Fruit fly (Drosophila melanogaster) whole organism, embryonic: ENCODE measurements around the gene SoYb.

Source experiments
- Adf1 ChIP-seq: fragments of 200-800 bp; sonication (Bioruptor generic); IDR thresholded peaks from 2 replicates; pipeline ENCODE4 v1.3.6; 2022; ENCODE audit warnings: missing biosample characterization, missing genetic modification characterization
- BtbVII ChIP-seq: fragments of 200-800 bp; sonication (Bioruptor generic); optimal IDR thresholded peaks from 3 replicates; lab custom pipeline; 2017; ENCODE audit warnings: missing biosample characterization, mild to moderate bottlenecking, missing genetic modification characterization
- CG12071 ChIP-seq: fragments of 200-800 bp; sonication (Bioruptor generic); optimal IDR thresholded peaks from 3 replicates; lab custom pipeline; 2018; ENCODE audit warnings: missing biosample characterization, mild to moderate bottlenecking, missing genetic modification characterization
- CG14965 ChIP-seq: fragments of 200-800 bp; sonication (Bioruptor generic); optimal IDR thresholded peaks from 2 replicates; lab custom pipeline; 2016; ENCODE audit warnings: missing biosample characterization, missing genetic modification characterization, borderline replicate concordance
- CG15269 ChIP-seq: fragments of 200-800 bp; sonication (Bioruptor generic); optimal IDR thresholded peaks from 2 replicates; lab custom pipeline; 2018; ENCODE audit warnings: missing biosample characterization, mild to moderate bottlenecking, missing genetic modification characterization, moderate library complexity
- CG18262 ChIP-seq: fragments of 200-800 bp; optimal IDR thresholded peaks from 3 replicates; lab custom pipeline; 2019; ENCODE audit warnings: missing biosample characterization, mild to moderate bottlenecking, missing genetic modification characterization, moderate library complexity
- CG34422 ChIP-seq: fragments of 200-800 bp; sonication (Bioruptor generic); IDR thresholded peaks from 3 replicates; pipeline ENCODE4 v1.3.6; 2022; ENCODE audit warnings: missing biosample characterization, missing genetic modification characterization
- CG42726 ChIP-seq: fragments of 200-800 bp; sonication (Bioruptor generic); IDR thresholded peaks from 2 replicates; pipeline ENCODE4 v1.3.6; 2022; ENCODE audit warnings: missing biosample characterization, missing genetic modification characterization; ENCODE audit not compliant: partially characterized antibody
- CG4730 ChIP-seq: fragments of 200-800 bp; sonication (Bioruptor generic); IDR thresholded peaks from 2 replicates; pipeline ENCODE4 v1.3.6; 2022; ENCODE audit warnings: missing biosample characterization, missing genetic modification characterization
- CG4854 ChIP-seq: fragments of 200-800 bp; sonication (Bioruptor generic); optimal IDR thresholded peaks from 2 replicates; lab custom pipeline; 2016; ENCODE audit warnings: missing biosample characterization, missing genetic modification characterization, inconsistent platforms
- CG7556 ChIP-seq: fragments of 200-800 bp; sonication (Bioruptor generic); optimal IDR thresholded peaks from 2 replicates; lab custom pipeline; 2017; ENCODE audit warnings: missing biosample characterization, mild to moderate bottlenecking, missing genetic modification characterization
- CG7786 ChIP-seq: fragments of 200-800 bp; sonication (Bioruptor generic); optimal IDR thresholded peaks from 2 replicates; lab custom pipeline; 2016; ENCODE audit warnings: missing biosample characterization, missing genetic modification characterization
- Dll ChIP-seq: fragments of 200-800 bp; sonication (Bioruptor generic); IDR thresholded peaks from 4 replicates; pipeline ENCODE4 v1.3.6; 2022; ENCODE audit warnings: missing biosample characterization, missing genetic modification characterization; ENCODE audit not compliant: partially characterized antibody
- Ets65A ChIP-seq: fragments of 200-800 bp; sonication (Bioruptor generic); peaks from one replicate; lab custom pipeline; 2016; ENCODE audit warnings: missing biosample characterization, missing genetic modification characterization
- Fer1 ChIP-seq: fragments of 200-800 bp; sonication (Bioruptor generic); optimal IDR thresholded peaks from 2 replicates; lab custom pipeline; 2017; ENCODE audit warnings: missing biosample characterization, mild to moderate bottlenecking, missing genetic modification characterization
- Fer2 ChIP-seq: fragments of 200-800 bp; sonication (Bioruptor generic); optimal IDR thresholded peaks from 2 replicates; lab custom pipeline; 2018; ENCODE audit warnings: missing biosample characterization, mild to moderate bottlenecking, missing genetic modification characterization, moderate library complexity
- Gug ChIP-seq: fragments of 200-800 bp; sonication (Bioruptor generic); IDR thresholded peaks from 4 replicates; pipeline ENCODE4 v1.3.6; 2022; ENCODE audit warnings: missing biosample characterization, missing genetic modification characterization
- H15 ChIP-seq: fragments of 200-800 bp; sonication (Bioruptor generic); IDR thresholded peaks from 3 replicates; pipeline ENCODE4 v1.3.6; 2022; ENCODE audit warnings: missing biosample characterization, missing genetic modification characterization
- HHEX ChIP-seq: fragments of 200-800 bp; sonication (Bioruptor generic); optimal IDR thresholded peaks from 3 replicates; lab custom pipeline; 2017; ENCODE audit warnings: missing biosample characterization, mild to moderate bottlenecking, missing genetic modification characterization, missing genetic modification reagents
- HmgZ ChIP-seq: fragments of 200-800 bp; sonication (Bioruptor generic); optimal IDR thresholded peaks from 2 replicates; lab custom pipeline; 2018; ENCODE audit warnings: missing biosample characterization, mild to moderate bottlenecking, missing genetic modification characterization
- Hr78 ChIP-seq, 2 experiments: fragments of 200-800 bp in 1 of 2; fragments of >200 bp in 1 of 2; sonication (Bioruptor generic) in 1 of 2; optimal IDR thresholded peaks; 2 replicates each; lab custom pipeline; 2017 to 2019; ENCODE audit warnings: missing biosample characterization in 2 of 2, missing genetic modification characterization in 2 of 2, mild to moderate bottlenecking in 1 of 2, moderate library complexity in 1 of 2
- NfI ChIP-seq: fragments of 200-800 bp; sonication (Bioruptor generic); optimal IDR thresholded peaks from 3 replicates; lab custom pipeline; 2018; ENCODE audit warnings: missing biosample characterization, mild to moderate bottlenecking, missing genetic modification characterization, moderate library complexity
- Rfx ChIP-seq: fragments of 200-800 bp; sonication (Bioruptor generic); IDR thresholded peaks from 2 replicates; pipeline ENCODE4 v1.3.6; 2022; ENCODE audit warnings: missing biosample characterization, missing genetic modification characterization
- Ssrp ChIP-seq: fragments of 200-800 bp; sonication (Bioruptor generic); optimal IDR thresholded peaks from 2 replicates; lab custom pipeline; 2018; ENCODE audit warnings: missing biosample characterization, mild to moderate bottlenecking, missing genetic modification characterization, moderate library complexity
- abd-A ChIP-seq: fragments of 200-800 bp; sonication (Bioruptor generic); optimal IDR thresholded peaks from 3 replicates; lab custom pipeline; 2019; ENCODE audit warnings: missing biosample characterization, mild to moderate bottlenecking, missing genetic modification characterization, moderate library complexity
- ase ChIP-seq: fragments of 200-800 bp; sonication (Bioruptor generic); IDR thresholded peaks from 3 replicates; pipeline ENCODE4 v1.3.6; 2022; ENCODE audit warnings: missing biosample characterization, missing genetic modification characterization
- chinmo ChIP-seq: fragments of 200-800 bp; sonication (Bioruptor generic); IDR thresholded peaks from 4 replicates; pipeline ENCODE4 v1.3.6; 2022; ENCODE audit warnings: missing biosample characterization, missing genetic modification characterization; ENCODE audit not compliant: partially characterized antibody
- ci ChIP-seq: fragments of 200-800 bp; sonication (Bioruptor generic); IDR thresholded peaks from 3 replicates; pipeline ENCODE4 v1.3.6; 2022; ENCODE audit warnings: missing biosample characterization, missing genetic modification characterization
- croc ChIP-seq: fragments of 200-800 bp; sonication (Bioruptor generic); conservative IDR thresholded peaks from 3 replicates; pipeline ENCODE4 v1.3.6; 2022; ENCODE audit warnings: missing biosample characterization, missing genetic modification characterization
- danr ChIP-seq: fragments of 200-800 bp; sonication (Bioruptor generic); IDR thresholded peaks from 2 replicates; pipeline ENCODE4 v1.3.6; 2022; ENCODE audit warnings: missing biosample characterization, missing genetic modification characterization
- emc ChIP-seq: fragments of 200-800 bp; sonication (Bioruptor generic); optimal IDR thresholded peaks from 2 replicates; lab custom pipeline; 2016; ENCODE audit warnings: missing biosample characterization, missing genetic modification characterization
- gem ChIP-seq: fragments of 200-800 bp; sonication (Bioruptor generic); optimal IDR thresholded peaks from 2 replicates; lab custom pipeline; 2019; ENCODE audit warnings: missing biosample characterization, mild to moderate bottlenecking, missing genetic modification characterization, moderate library complexity
- gsb ChIP-seq: fragments of 200-800 bp; sonication (Bioruptor generic); IDR thresholded peaks from 2 replicates; pipeline ENCODE4 v1.3.6; 2022; ENCODE audit warnings: missing biosample characterization, missing genetic modification characterization
- hb ChIP-seq: fragments of 200-800 bp; sonication (Bioruptor generic); IDR thresholded peaks from 3 replicates; pipeline ENCODE4 v1.3.6; 2022; ENCODE audit warnings: missing biosample characterization, missing genetic modification characterization; ENCODE audit not compliant: partially characterized antibody
- hkb ChIP-seq, 2 experiments: fragments of 200-800 bp in 1 of 2; fragments of >200 bp in 1 of 2; sonication (Bioruptor generic) in 1 of 2; IDR thresholded peaks in 1 of 2; optimal IDR thresholded peaks in 1 of 2; 2 replicates each; pipeline versions ENCODE4 v1.3.6 to Lab custom; 2017 to 2022; ENCODE audit warnings: missing biosample characterization in 1 of 2, missing genetic modification characterization in 1 of 2
- knrl ChIP-seq: fragments of 200-800 bp; sonication (Bioruptor generic); IDR thresholded peaks from 3 replicates; pipeline ENCODE4 v1.3.6; 2022; ENCODE audit warnings: missing biosample characterization, missing genetic modification characterization; ENCODE audit not compliant: partially characterized antibody
- lov ChIP-seq, 2 experiments: fragments of 200-800 bp in 1 of 2; fragments of >200 bp in 1 of 2; sonication (Bioruptor generic) in 1 of 2; IDR thresholded peaks in 1 of 2; optimal IDR thresholded peaks in 1 of 2; 2 replicates in 1 of 2; 3 replicates in 1 of 2; pipeline versions ENCODE4 v1.3.6 to Lab custom; 2017 to 2022; ENCODE audit warnings: missing biosample characterization in 1 of 2, missing genetic modification characterization in 1 of 2
- nom ChIP-seq: fragments of 200-800 bp; sonication (Bioruptor generic); optimal IDR thresholded peaks from 2 replicates; lab custom pipeline; 2017; ENCODE audit warnings: missing biosample characterization, missing genetic modification characterization, mild to moderate bottlenecking, moderate library complexity, missing genetic modification reagents
- pros ChIP-seq: fragments of 200-800 bp; sonication (Bioruptor generic); optimal IDR thresholded peaks from 3 replicates; lab custom pipeline; 2019; ENCODE audit warnings: missing biosample characterization, mild to moderate bottlenecking, missing genetic modification characterization, moderate library complexity
- psq ChIP-seq: fragments of 200-800 bp; sonication (Bioruptor generic); optimal IDR thresholded peaks from 2 replicates; lab custom pipeline; 2017; ENCODE audit warnings: missing biosample characterization, missing genetic modification characterization
- pum ChIP-seq: fragments of 200-800 bp; sonication (Bioruptor generic); optimal IDR thresholded peaks from 2 replicates; lab custom pipeline; 2016; ENCODE audit warnings: missing biosample characterization, missing genetic modification characterization
- pzg ChIP-seq: fragments of 200-800 bp; sonication (Bioruptor generic); optimal IDR thresholded peaks from 3 replicates; lab custom pipeline; 2018; ENCODE audit warnings: missing biosample characterization, mild to moderate bottlenecking, missing genetic modification characterization, moderate library complexity
- sd ChIP-seq: fragments of 200-800 bp; sonication (Bioruptor generic); optimal IDR thresholded peaks from 3 replicates; lab custom pipeline; 2018; ENCODE audit warnings: missing biosample characterization, mild to moderate bottlenecking, missing genetic modification characterization, moderate library complexity
- sob ChIP-seq: fragments of 200-800 bp; sonication (Bioruptor generic); IDR thresholded peaks from 2 replicates; pipeline ENCODE4 v1.3.6; 2022; ENCODE audit warnings: missing biosample characterization, missing genetic modification characterization
- tna ChIP-seq: fragments of 200-800 bp; sonication (Bioruptor generic); IDR thresholded peaks from 2 replicates; pipeline ENCODE4 v1.3.6; 2022; ENCODE audit warnings: missing biosample characterization, missing genetic modification characterization; ENCODE audit not compliant: partially characterized antibody
- ttk ChIP-seq: fragments of 200-800 bp; sonication (Bioruptor generic); IDR thresholded peaks from 2 replicates; pipeline ENCODE4 v2.1.2; 2022; ENCODE audit warnings: missing biosample characterization, missing genetic modification characterization
- zen2 ChIP-seq: fragments of 200-800 bp; sonication (Bioruptor generic); IDR thresholded peaks from 3 replicates; pipeline ENCODE4 v1.3.6; 2022; ENCODE audit warnings: missing biosample characterization, missing genetic modification characterization; ENCODE audit not compliant: partially characterized antibody

SoYb gene

DNA sequence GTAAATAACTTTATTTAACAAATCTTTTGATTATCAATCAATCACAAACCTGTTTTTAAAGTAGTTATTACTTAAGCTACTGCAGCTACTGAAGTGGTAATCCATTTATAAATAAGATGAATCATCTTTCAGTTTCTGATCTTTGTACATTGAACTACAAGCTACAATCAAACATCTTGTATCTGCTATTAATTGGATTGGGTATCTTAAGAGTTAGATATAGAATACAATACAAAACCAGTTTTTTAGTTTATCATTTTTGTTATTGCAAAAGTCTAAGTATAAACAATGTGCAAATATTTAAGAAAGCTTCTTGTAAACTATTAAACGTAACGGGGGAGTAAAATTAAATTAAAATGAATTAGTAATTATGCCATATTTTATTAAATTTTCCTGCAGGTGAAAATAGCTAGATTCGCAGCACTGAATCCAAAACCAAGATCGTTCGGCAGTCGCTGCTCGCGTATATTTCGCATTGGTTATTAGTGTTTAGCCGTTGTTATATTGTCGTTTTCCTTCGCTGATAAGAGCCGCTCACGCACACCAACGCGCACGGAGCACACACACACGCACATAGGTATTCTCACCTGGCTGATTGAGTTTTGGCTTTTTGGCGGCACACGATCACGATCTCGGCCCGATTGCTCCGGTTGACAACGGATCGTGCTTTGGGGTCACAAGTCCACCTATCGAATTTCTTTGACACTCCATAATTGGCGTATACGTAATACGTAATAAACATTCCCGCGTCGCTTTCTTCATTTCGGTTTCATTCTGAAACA is 54.6 kb downstream of the SoYb start (continued):
- no peak for TF ChIP-seq pzg (GFP tag; lab: Kevin White, UChicago)
- TF ChIP-seq Hr78 (GFP tag; optimal IDR thresholded peaks at IDR 0.05; lab: Kevin White, UChicago) = peak in 1 of 2 experiments; percentile 77
- no peak for TF ChIP-seq Dll
- TF ChIP-seq emc (GFP tag; lab: Kevin White, UChicago) = no peak
- TF ChIP-seq CG14965 (GFP tag; lab: Kevin White, UChicago) = no peak
- no peak for TF ChIP-seq Gug (GFP tag; lab: Robert Waterston, UW)
- TF ChIP-seq ci = 0 out of 3 replicates have a peak, but pooled peaks have one; percentile 23
- no peak for TF ChIP-seq Ssrp (tag; lab: Kevin White, UChicago)
- TF ChIP-seq lov (optimal IDR thresholded peaks at IDR 0.05; lab: Kevin White, UChicago) = no peak
- TF ChIP-seq lov (GFP tag; IDR thresholded peaks at IDR 0.05; lab: Robert Waterston, UW) = no peak
- no peak for TF ChIP-seq Fer2 (tag; lab: Kevin White, UChicago)
- peak; percentile 4 for TF ChIP-seq nom
- TF ChIP-seq CG15269 (tag; lab: Kevin White, UChicago) = peak; percentile 18
- TF ChIP-seq Rfx (GFP tag; lab: Robert Waterston, UW) = 0 out of 2 replicates have a peak, but pooled peaks have one; percentile 13
- TF ChIP-seq Fer1 (GFP tag; lab: Kevin White, UChicago) = no peak
- TF ChIP-seq CG12071 (GFP tag; lab: Kevin White, UChicago) = no peak
- TF ChIP-seq hkb (optimal IDR thresholded peaks at IDR 0.05; lab: Kevin White, UChicago) = no peak
- no peak for TF ChIP-seq hkb (GFP tag; IDR thresholded peaks at IDR 0.05; lab: Robert Waterston, UW)
- no peak for TF ChIP-seq ase
- no peak for TF ChIP-seq danr (GFP tag; lab: Robert Waterston, UW)
- TF ChIP-seq abd-A (tag; lab: Kevin White, UChicago) = no peak
- TF ChIP-seq CG42726 (GFP tag; lab: Robert Waterston, UW) = no peak
- no peak for TF ChIP-seq gsb (GFP tag; lab: Robert Waterston, UW)
- no peak for TF ChIP-seq croc (GFP tag; lab: Robert Waterston, UW)
- TF ChIP-seq tna (GFP tag; lab: Robert Waterston, UW) = no peak
- no peak for TF ChIP-seq hb
- no peak for TF ChIP-seq zen2
- no peak for TF ChIP-seq pros (GFP tag; lab: Kevin White, UChicago)
- no peak for TF ChIP-seq pum
- TF ChIP-seq psq = no peak
- no peak for TF ChIP-seq ttk (GFP tag; lab: Robert Waterston, UW)
- no peak for TF ChIP-seq H15 (GFP tag; lab: Robert Waterston, UW)
- peak; percentile 84; the same call in 3 of the 4 replicates for TF ChIP-seq chinmo (GFP tag; lab: Robert Waterston, UW)
- TF ChIP-seq CG34422 (GFP tag; lab: Robert Waterston, UW) = peak; percentile 21; the same call in 1 of the 3 replicates
- no peak for TF ChIP-seq Ets65A
- TF ChIP-seq HHEX (GFP tag; lab: Kevin White, UChicago) = no peak
- TF ChIP-seq knrl (GFP tag; lab: Robert Waterston, UW) = no peak
- peak; percentile 88 for TF ChIP-seq sd (tag; lab: Kevin White, UChicago)
- TF ChIP-seq NfI (GFP tag; lab: Kevin White, UChicago) = no peak
- TF ChIP-seq Adf1 = peak; percentile 15; the same call in 1 of the 2 replicates
- TF ChIP-seq CG4854 (GFP tag; lab: Kevin White, UChicago) = no peak
- peak; percentile 22; the same call in 1 of the 2 replicates for TF ChIP-seq sob
- TF ChIP-seq CG4730 (GFP tag; lab: Robert Waterston, UW) = no peak
- TF ChIP-seq gem (tag; lab: Kevin White, UChicago) = peak; percentile 5
- no peak for TF ChIP-seq BtbVII (GFP tag; lab: Kevin White, UChicago)
- no peak for TF ChIP-seq CG7786 (GFP tag; lab: Kevin White, UChicago)
- TF ChIP-seq HmgZ (tag; lab: Kevin White, UChicago) = peak; percentile 8
- TF ChIP-seq CG7556 (GFP tag; lab: Kevin White, UChicago) = peak; percentile 12
- TF ChIP-seq CG18262 (tag; lab: Kevin White, UChicago) = peak; percentile 6
